Fruit fly (Drosophila melanogaster) whole organism, prepupa: ENCODE measurements around the gene RabX6.

ENCODE experiments used
- CG3032 ChIP-seq: fragments of 200-800 bp; optimal IDR thresholded peaks from 2 replicates; lab custom pipeline; 2019; ENCODE audit warnings: missing biosample characterization, mild to moderate bottlenecking, missing genetic modification characterization, moderate library complexity
- CG8119 ChIP-seq: fragments of 200-800 bp; sonication (Bioruptor generic); IDR thresholded peaks from 3 replicates; pipeline ENCODE4 v1.3.6; 2022; ENCODE audit warnings: missing biosample characterization, missing genetic modification characterization
- Eip93F ChIP-seq: fragments of 200-800 bp; sonication (Bioruptor generic); optimal IDR thresholded peaks from 2 replicates; lab custom pipeline; 2016; ENCODE audit warnings: missing biosample characterization, mild to moderate bottlenecking, missing genetic modification characterization
- Gug ChIP-seq: fragments of 200-800 bp; sonication (Bioruptor generic); IDR thresholded peaks from 2 replicates; pipeline ENCODE4 v1.3.6; 2022; ENCODE audit warnings: missing biosample characterization, missing genetic modification characterization
- Lpt ChIP-seq: fragments of 200-800 bp; sonication (Bioruptor generic); optimal IDR thresholded peaks from 3 replicates; lab custom pipeline; 2016; ENCODE audit warnings: missing biosample characterization, missing genetic modification characterization
- OdsH ChIP-seq: fragments of 200-800 bp; sonication (Bioruptor generic); optimal IDR thresholded peaks from 3 replicates; lab custom pipeline; 2016; ENCODE audit warnings: missing biosample characterization, missing genetic modification characterization
- Sox102F ChIP-seq: fragments of 200-800 bp; sonication (Bioruptor generic); optimal IDR thresholded peaks from 2 replicates; lab custom pipeline; 2016; ENCODE audit warnings: missing biosample characterization, mild to moderate bottlenecking, missing genetic modification characterization
- cyc ChIP-seq: fragments of 200-800 bp; sonication (Bioruptor generic); optimal IDR thresholded peaks from 3 replicates; lab custom pipeline; 2016; ENCODE audit warnings: missing biosample characterization, missing genetic modification characterization
- dac ChIP-seq: fragments of 200-800 bp; sonication (Bioruptor generic); optimal IDR thresholded peaks from 2 replicates; lab custom pipeline; 2017; ENCODE audit warnings: missing biosample characterization, mild to moderate bottlenecking, missing genetic modification characterization
- eg ChIP-seq: fragments of 200-800 bp; sonication (Bioruptor generic); IDR thresholded peaks from 3 replicates; pipeline ENCODE4 v1.3.6; 2022; ENCODE audit warnings: missing biosample characterization, missing genetic modification characterization
- esn ChIP-seq: fragments of 200-800 bp; sonication (Bioruptor generic); optimal IDR thresholded peaks from 2 replicates; lab custom pipeline; 2016; ENCODE audit warnings: missing biosample characterization, mild to moderate bottlenecking, missing genetic modification characterization, moderate library complexity
- net ChIP-seq: fragments of 200-800 bp; sonication (Bioruptor generic); optimal IDR thresholded peaks from 3 replicates; lab custom pipeline; 2016; ENCODE audit warnings: missing biosample characterization, missing genetic modification characterization
- svp ChIP-seq: fragments of 200-800 bp; sonication (Bioruptor generic); peaks from one replicate; lab custom pipeline; 2016; ENCODE audit warnings: missing biosample characterization, missing genetic modification characterization
- topi ChIP-seq: fragments of 200-800 bp; sonication (Bioruptor generic); optimal IDR thresholded peaks from 3 replicates; lab custom pipeline; 2016; ENCODE audit warnings: missing biosample characterization, missing genetic modification characterization

DNA sequence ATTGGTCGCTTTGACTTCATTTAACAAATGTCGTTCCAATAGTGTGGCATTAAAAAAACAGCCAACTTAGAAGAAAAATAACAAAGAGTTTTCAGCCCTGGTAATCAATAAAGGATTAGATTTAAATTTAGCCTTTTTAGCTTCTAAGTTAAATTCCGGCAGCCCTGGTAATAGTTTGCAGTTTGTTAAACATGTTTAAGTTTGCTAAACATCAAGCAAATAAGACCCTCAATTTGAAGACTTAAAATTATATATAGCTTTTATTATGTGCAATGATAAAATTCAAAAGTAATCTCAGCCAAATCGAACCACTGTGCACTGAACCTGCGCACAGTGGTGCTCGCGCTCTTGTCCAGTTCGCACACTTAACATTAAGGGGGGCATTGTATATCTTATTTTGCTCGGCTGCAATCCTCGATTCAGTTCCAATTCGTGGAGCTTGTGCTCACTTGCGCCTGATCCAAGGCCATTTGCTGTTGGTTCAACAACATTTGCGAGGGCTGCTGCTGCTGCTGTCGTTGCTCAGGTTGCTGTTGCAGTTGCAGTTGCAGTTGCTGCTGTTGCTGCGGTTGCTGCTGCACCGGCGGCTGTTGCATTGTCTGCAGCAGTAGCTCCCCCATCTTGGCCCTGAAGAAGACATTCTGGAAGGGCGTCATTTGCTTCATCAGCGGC, 47.3 kb downstream of the RabX6 start:
- TF ChIP-seq CG3032 (tag; lab: Kevin White, UChicago): peak; percentile 25
- no peak for TF ChIP-seq Gug (GFP tag; lab: Robert Waterston, UW)
- TF ChIP-seq topi (GFP tag; lab: Kevin White, UChicago): peak; percentile 15
- TF ChIP-seq OdsH (GFP tag; lab: Kevin White, UChicago): peak; percentile 16
- TF ChIP-seq CG8119: no peak
- TF ChIP-seq svp (GFP tag; lab: Kevin White, UChicago): peak; percentile 21
- peak; percentile 7 for TF ChIP-seq Sox102F
- TF ChIP-seq dac (GFP tag; lab: Kevin White, UChicago): no peak
- peak; percentile 1 for TF ChIP-seq esn
- TF ChIP-seq eg: 0 out of 3 replicates have a peak, but pooled peaks have one; percentile 12
- peak; percentile 21 for TF ChIP-seq net (GFP tag; lab: Kevin White, UChicago)
- TF ChIP-seq cyc (GFP tag; lab: Kevin White, UChicago): no peak
- TF ChIP-seq Lpt (GFP tag; lab: Kevin White, UChicago): no peak
- no peak for TF ChIP-seq Eip93F
